Fruit fly (Drosophila melanogaster) Kc167 (cell line): ENCODE results near the gene CG12592.

ENCODE experiments used
- Sin3A ChIP-seq: fragments of >200 bp; optimal IDR thresholded peaks from 2 replicates; lab custom pipeline; 2018; ENCODE audit warnings: missing external identifiers
- insv ChIP-seq: fragments of >200 bp; optimal IDR thresholded peaks from 3 replicates; lab custom pipeline; 2018; ENCODE audit warnings: missing external identifiers

dm6 chr3R:10389877-10390468, 51.8 kb downstream of the CG12592 start:
- no peak for TF ChIP-seq Sin3A (lab: Kevin White, UChicago)
- TF ChIP-seq insv: no peak
